Worm (Caenorhabditis elegans) whole organism, L4 larva: ENCODE data around the gene C18B12.4.

Experiments
- ceh-82 ChIP-seq: sonication (generic microtip); optimal IDR thresholded peaks from 2 replicates; lab custom pipeline; 2017; ENCODE audit warnings: missing biosample characterization, missing genetic modification characterization
- egl-27 ChIP-seq: sonication (generic microtip); optimal IDR thresholded peaks from 3 replicates; lab custom pipeline; 2017; ENCODE audit warnings: missing biosample characterization, missing genetic modification reagents, missing genetic modification characterization
- lin-1 ChIP-seq: fragments of 200-800 bp; sonication (Bioruptor generic); IDR thresholded peaks from 2 replicates; pipeline ENCODE4 v1.3.6; 2022; ENCODE audit warnings: missing genetic modification reagents, missing genetic modification characterization, missing compliant biosample characterization
- lin-29 ChIP-seq: fragments of 200-800 bp; sonication (Bioruptor generic); IDR thresholded peaks from 2 replicates; pipeline ENCODE4 v1.3.6; 2022; ENCODE audit warnings: missing genetic modification reagents, missing genetic modification characterization, missing compliant biosample characterization
- nhr-237 ChIP-seq: sonication (generic microtip); optimal IDR thresholded peaks from 2 replicates; lab custom pipeline; 2017; ENCODE audit warnings: missing biosample characterization, missing genetic modification characterization
- pqm-1 ChIP-seq: sonication (generic microtip); optimal IDR thresholded peaks from 2 replicates; lab custom pipeline; 2017; ENCODE audit warnings: missing biosample characterization, missing genetic modification characterization
- unc-39 ChIP-seq: sonication (generic microtip); optimal IDR thresholded peaks from 2 replicates; lab custom pipeline; 2017; ENCODE audit warnings: missing biosample characterization, missing genetic modification characterization
- ztf-11 ChIP-seq: fragments of 150-350 bp; optimal IDR thresholded peaks from 2 replicates; lab custom pipeline; 2014; ENCODE audit warnings: missing biosample characterization, missing genetic modification characterization

DNA sequence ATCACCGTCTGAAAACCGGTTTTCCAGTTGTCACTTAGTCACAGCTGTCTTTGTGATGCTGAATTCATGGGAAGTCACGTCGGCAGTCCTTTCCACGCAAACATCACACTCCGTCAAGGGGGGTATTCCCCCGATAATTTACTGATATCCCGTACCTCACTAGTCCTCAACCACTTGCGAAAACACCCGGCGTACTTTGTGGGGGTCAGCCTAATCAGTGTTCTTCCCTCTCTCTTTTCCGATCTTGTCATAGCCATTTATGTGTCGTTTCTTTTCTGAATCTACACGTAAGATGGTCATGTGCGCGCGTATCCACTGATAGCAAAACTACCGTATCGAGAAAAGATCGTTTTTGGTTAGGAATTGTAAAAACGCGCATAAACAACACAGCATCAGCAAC is 39.0 kb upstream of the C18B12.4 start:
- TF ChIP-seq egl-27 (tag; lab: Kevin White, UChicago) (no peak), ceh-82 (tag; lab: Kevin White, UChicago) (no peak), unc-39 (tag; lab: Kevin White, UChicago) (no peak), nhr-237 (no peak), pqm-1 (tag; lab: Kevin White, UChicago) (no peak), ztf-11 (tag; lab: Kevin White, UChicago) (no peak), lin-29 (GFP tag; lab: Robert Waterston, UW) (no peak), lin-1 (GFP tag; lab: Robert Waterston, UW) (no peak)
